Fruit fly (Drosophila melanogaster) whole organism, embryonic: ENCODE results near the gene CG13920.

Source experiments
- Atf-2 ChIP-seq: fragments of 200-800 bp; sonication (Bioruptor generic); optimal IDR thresholded peaks from 2 replicates; lab custom pipeline; 2016; ENCODE audit warnings: missing biosample characterization, missing genetic modification characterization
- B-H1 ChIP-seq: fragments of 200-800 bp; sonication (Bioruptor generic); IDR thresholded peaks from 3 replicates; pipeline ENCODE4 v1.3.6; 2022; ENCODE audit warnings: missing biosample characterization, missing genetic modification characterization
- Blimp-1 ChIP-seq: fragments of 200-800 bp; sonication (Bioruptor generic); optimal IDR thresholded peaks from 3 replicates; lab custom pipeline; 2018; ENCODE audit warnings: missing biosample characterization, missing genetic modification characterization, mild to moderate bottlenecking, moderate library complexity, missing genetic modification reagents
- CG10147 ChIP-seq: fragments of 200-800 bp; sonication (Bioruptor generic); optimal IDR thresholded peaks from 2 replicates; lab custom pipeline; 2019; ENCODE audit warnings: missing biosample characterization, mild to moderate bottlenecking, missing genetic modification characterization, moderate library complexity
- CG10543 ChIP-seq: fragments of 200-800 bp; sonication (Bioruptor generic); optimal IDR thresholded peaks from 3 replicates; lab custom pipeline; 2017; ENCODE audit warnings: missing biosample characterization, mild to moderate bottlenecking, missing genetic modification characterization, moderate library complexity
- CG11560 ChIP-seq: fragments of 200-800 bp; sonication (Bioruptor generic); IDR thresholded peaks from 3 replicates; pipeline ENCODE4 v1.3.6; 2022; ENCODE audit warnings: missing biosample characterization, missing genetic modification characterization
- CG12219 ChIP-seq: fragments of 200-800 bp; sonication (Bioruptor generic); optimal IDR thresholded peaks from 3 replicates; lab custom pipeline; 2018; ENCODE audit warnings: missing biosample characterization, mild to moderate bottlenecking, missing genetic modification characterization
- CG12391 ChIP-seq: fragments of 200-800 bp; sonication (Bioruptor generic); optimal IDR thresholded peaks from 3 replicates; lab custom pipeline; 2018; ENCODE audit warnings: missing biosample characterization, mild to moderate bottlenecking, missing genetic modification characterization, moderate library complexity
- CG12744 ChIP-seq: fragments of 200-800 bp; sonication (Bioruptor generic); optimal IDR thresholded peaks from 2 replicates; lab custom pipeline; 2016; ENCODE audit warnings: missing biosample characterization, missing genetic modification characterization
- CG12769 ChIP-seq: fragments of 200-800 bp; sonication (Bioruptor generic); optimal IDR thresholded peaks from 2 replicates; lab custom pipeline; 2019; ENCODE audit warnings: missing biosample characterization, mild to moderate bottlenecking, missing genetic modification characterization, moderate library complexity
- CG13624 ChIP-seq: fragments of 200-800 bp; sonication (Bioruptor generic); optimal IDR thresholded peaks from 2 replicates; lab custom pipeline; 2016; ENCODE audit warnings: missing biosample characterization, missing genetic modification characterization
- CG14860 ChIP-seq: fragments of 200-800 bp; sonication (Bioruptor generic); IDR thresholded peaks from 3 replicates; pipeline ENCODE4 v1.3.6; 2022; ENCODE audit warnings: missing biosample characterization, missing genetic modification characterization; ENCODE audit not compliant: partially characterized antibody
- CG1529 ChIP-seq: fragments of 200-800 bp; sonication (Bioruptor generic); optimal IDR thresholded peaks from 3 replicates; lab custom pipeline; 2018; ENCODE audit warnings: missing biosample characterization, missing genetic modification characterization
- CG15514 ChIP-seq: fragments of 200-800 bp; sonication (Bioruptor generic); optimal IDR thresholded peaks from 3 replicates; lab custom pipeline; 2017; ENCODE audit warnings: missing biosample characterization, missing genetic modification characterization, mild to moderate bottlenecking, moderate library complexity, missing genetic modification reagents
- CG15601 ChIP-seq: fragments of 200-800 bp; sonication (Bioruptor generic); optimal IDR thresholded peaks from 3 replicates; lab custom pipeline; 2019; ENCODE audit warnings: missing biosample characterization, mild to moderate bottlenecking, missing genetic modification characterization, moderate library complexity
- CG17568 ChIP-seq: fragments of 200-800 bp; sonication (Bioruptor generic); optimal IDR thresholded peaks from 2 replicates; lab custom pipeline; 2018; ENCODE audit warnings: missing biosample characterization, mild to moderate bottlenecking, missing genetic modification characterization, moderate library complexity
- CG18262 ChIP-seq: fragments of 200-800 bp; optimal IDR thresholded peaks from 3 replicates; lab custom pipeline; 2019; ENCODE audit warnings: missing biosample characterization, mild to moderate bottlenecking, missing genetic modification characterization, moderate library complexity
- CG18599 ChIP-seq: fragments of 200-800 bp; sonication (Bioruptor generic); optimal IDR thresholded peaks from 3 replicates; lab custom pipeline; 2017; ENCODE audit warnings: missing biosample characterization, missing genetic modification characterization, mild to moderate bottlenecking, moderate library complexity, missing genetic modification reagents
- CG30020 ChIP-seq: fragments of 200-800 bp; optimal IDR thresholded peaks from 2 replicates; lab custom pipeline; 2019; ENCODE audit warnings: missing biosample characterization, mild to moderate bottlenecking, missing genetic modification characterization, moderate library complexity
- CG31365 ChIP-seq: fragments of 200-800 bp; sonication (Bioruptor generic); optimal IDR thresholded peaks from 2 replicates; lab custom pipeline; 2018; ENCODE audit warnings: missing biosample characterization, mild to moderate bottlenecking, missing genetic modification characterization
- CG3838 ChIP-seq: fragments of 200-800 bp; sonication (Bioruptor generic); optimal IDR thresholded peaks from 3 replicates; lab custom pipeline; 2016; ENCODE audit warnings: missing biosample characterization, missing genetic modification characterization
- CG5245 ChIP-seq: fragments of 200-800 bp; sonication (Bioruptor generic); optimal IDR thresholded peaks from 3 replicates; lab custom pipeline; 2016; ENCODE audit warnings: missing biosample characterization, missing genetic modification characterization
- CG6765 ChIP-seq: fragments of 200-800 bp; sonication (Bioruptor generic); optimal IDR thresholded peaks from 3 replicates; lab custom pipeline; 2017; ENCODE audit warnings: missing biosample characterization, mild to moderate bottlenecking, missing genetic modification characterization
- CG6813 ChIP-seq: fragments of 200-800 bp; sonication (Bioruptor generic); optimal IDR thresholded peaks from 2 replicates; lab custom pipeline; 2017; ENCODE audit warnings: missing biosample characterization, missing genetic modification characterization, mild to moderate bottlenecking, moderate library complexity, missing genetic modification reagents
- CG7839 ChIP-seq: fragments of 200-800 bp; sonication (Bioruptor generic); optimal IDR thresholded peaks from 3 replicates; lab custom pipeline; 2018; ENCODE audit warnings: missing biosample characterization, mild to moderate bottlenecking, missing genetic modification characterization, moderate library complexity
- CG8944 ChIP-seq: fragments of 200-800 bp; sonication (Bioruptor generic); optimal IDR thresholded peaks from 3 replicates; lab custom pipeline; 2016; ENCODE audit warnings: missing biosample characterization, missing genetic modification characterization
- CoRest ChIP-seq: fragments of 200-800 bp; sonication (Bioruptor generic); optimal IDR thresholded peaks from 3 replicates; lab custom pipeline; 2018; ENCODE audit warnings: missing biosample characterization, mild to moderate bottlenecking, missing genetic modification characterization, moderate library complexity
- D19A ChIP-seq: fragments of 200-800 bp; optimal IDR thresholded peaks from 3 replicates; lab custom pipeline; 2019; ENCODE audit warnings: missing biosample characterization, mild to moderate bottlenecking, missing genetic modification characterization, moderate library complexity
- H2.0 ChIP-seq: fragments of 200-800 bp; sonication (Bioruptor generic); IDR thresholded peaks from 2 replicates; pipeline ENCODE4 v1.3.6; 2022; ENCODE audit warnings: missing biosample characterization, missing genetic modification characterization
- HLH4C ChIP-seq: fragments of 200-800 bp; sonication (Bioruptor generic); IDR thresholded peaks from 3 replicates; pipeline ENCODE4 v1.3.6; 2022; ENCODE audit warnings: missing biosample characterization, missing genetic modification characterization; ENCODE audit not compliant: partially characterized antibody
- Hsf ChIP-seq: fragments of 200-800 bp; sonication (Bioruptor generic); optimal IDR thresholded peaks from 3 replicates; lab custom pipeline; 2016; ENCODE audit warnings: missing biosample characterization, missing genetic modification characterization
- Lpt ChIP-seq: fragments of >200 bp; optimal IDR thresholded peaks from 2 replicates; lab custom pipeline; 2018; ENCODE audit warnings: missing biosample characterization, missing genetic modification characterization
- NFAT ChIP-seq: fragments of 200-800 bp; sonication (Bioruptor generic); IDR thresholded peaks from 2 replicates; pipeline ENCODE4 v1.3.6; 2022; ENCODE audit warnings: missing biosample characterization, missing genetic modification characterization
- Sox100B ChIP-seq: fragments of 200-800 bp; sonication (Bioruptor generic); optimal IDR thresholded peaks from 3 replicates; lab custom pipeline; 2018; ENCODE audit warnings: missing biosample characterization, mild to moderate bottlenecking, missing genetic modification characterization
- ash1 ChIP-seq: fragments of 200-800 bp; sonication (Bioruptor generic); optimal IDR thresholded peaks from 2 replicates; lab custom pipeline; 2018; ENCODE audit warnings: missing biosample characterization, mild to moderate bottlenecking, missing genetic modification characterization
- bcd ChIP-seq: fragments of 200-800 bp; sonication (Bioruptor generic); optimal IDR thresholded peaks from 2 replicates; lab custom pipeline; 2017; ENCODE audit warnings: missing biosample characterization, mild to moderate bottlenecking, missing genetic modification characterization
- dati ChIP-seq: fragments of 200-800 bp; sonication (Bioruptor generic); IDR thresholded peaks from 2 replicates; pipeline ENCODE4 v1.3.6; 2022; ENCODE audit warnings: missing biosample characterization, missing genetic modification characterization
- dysf ChIP-seq: fragments of 200-800 bp; sonication (Bioruptor generic); IDR thresholded peaks from 3 replicates; pipeline ENCODE4 v1.3.6; 2022; ENCODE audit warnings: missing biosample characterization, missing genetic modification characterization
- fd102C ChIP-seq: fragments of 200-800 bp; sonication (Bioruptor generic); optimal IDR thresholded peaks from 2 replicates; lab custom pipeline; 2018; ENCODE audit warnings: missing biosample characterization, mild to moderate bottlenecking, missing genetic modification characterization, moderate library complexity
- grau ChIP-seq: fragments of 200-800 bp; optimal IDR thresholded peaks from 3 replicates; lab custom pipeline; 2019; ENCODE audit warnings: missing biosample characterization, mild to moderate bottlenecking, missing genetic modification characterization, moderate library complexity
- hbn ChIP-seq: fragments of 200-800 bp; sonication (Bioruptor generic); IDR thresholded peaks from 2 replicates; pipeline ENCODE4 v1.3.6; 2022; ENCODE audit warnings: missing biosample characterization, missing genetic modification characterization; ENCODE audit not compliant: partially characterized antibody
- jing ChIP-seq: fragments of 200-800 bp; sonication (Bioruptor generic); optimal IDR thresholded peaks from 2 replicates; lab custom pipeline; 2018; ENCODE audit warnings: missing biosample characterization, mild to moderate bottlenecking, missing genetic modification characterization
- jumu ChIP-seq: fragments of 200-800 bp; sonication (Bioruptor generic); optimal IDR thresholded peaks from 3 replicates; lab custom pipeline; 2016; ENCODE audit warnings: missing biosample characterization, missing genetic modification characterization
- mld ChIP-seq: fragments of 200-800 bp; sonication (Bioruptor generic); IDR thresholded peaks from 3 replicates; pipeline ENCODE4 v1.3.6; 2022; ENCODE audit warnings: missing biosample characterization, missing genetic modification characterization; ENCODE audit not compliant: partially characterized antibody
- nau ChIP-seq: fragments of 200-800 bp; sonication (Bioruptor generic); optimal IDR thresholded peaks from 3 replicates; lab custom pipeline; 2017; ENCODE audit warnings: missing biosample characterization, mild to moderate bottlenecking, missing genetic modification characterization, missing genetic modification reagents
- stc ChIP-seq: fragments of 200-800 bp; sonication (Bioruptor generic); IDR thresholded peaks from 2 replicates; pipeline ENCODE4 v1.3.6; 2022; ENCODE audit warnings: missing biosample characterization, missing genetic modification characterization
- sug ChIP-seq: fragments of 200-800 bp; optimal IDR thresholded peaks from 2 replicates; lab custom pipeline; 2019; ENCODE audit warnings: missing biosample characterization, mild to moderate bottlenecking, missing genetic modification characterization, moderate library complexity
- tx ChIP-seq: fragments of 200-800 bp; sonication (Bioruptor generic); optimal IDR thresholded peaks from 2 replicates; lab custom pipeline; 2016; ENCODE audit warnings: missing biosample characterization, missing genetic modification characterization
- vfl ChIP-seq: fragments of 200-800 bp; sonication (Bioruptor generic); optimal IDR thresholded peaks from 2 replicates; lab custom pipeline; 2016; ENCODE audit warnings: missing biosample characterization, missing genetic modification characterization
- yki ChIP-seq: fragments of >200 bp; optimal IDR thresholded peaks from 3 replicates; lab custom pipeline; 2018

CG13920 gene

DNA sequence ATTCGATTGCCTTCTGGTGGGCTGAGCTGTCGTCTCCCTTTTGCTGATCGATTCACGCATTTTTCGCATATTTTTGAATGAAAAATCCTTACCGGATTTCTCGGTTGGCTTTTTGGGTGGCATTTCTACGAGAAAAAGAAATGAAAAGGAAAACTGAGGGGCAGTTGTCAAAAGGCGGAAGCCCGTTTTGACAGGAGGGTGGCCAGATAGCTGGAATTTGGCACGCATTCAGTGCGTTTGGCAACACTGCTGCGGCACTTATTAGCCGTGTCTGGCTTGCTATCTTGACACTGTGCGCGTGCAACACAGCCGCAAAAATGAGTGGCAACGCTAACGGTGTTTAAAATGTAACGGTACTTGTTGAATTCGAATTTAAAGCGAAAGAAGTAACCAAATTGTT is 19.8 kb downstream of the CG13920 start, which contains the start of gene RpL23A (continued):
- TF ChIP-seq CoRest (peak; percentile 92), CG18262 (peak; percentile 82), CG12219 (GFP tag; lab: Kevin White, UChicago) (peak; percentile 88), CG6765 (GFP tag; lab: Kevin White, UChicago) (peak; percentile 96), Sox100B (GFP tag; lab: Kevin White, UChicago) (no peak), HLH4C (GFP tag; lab: Robert Waterston, UW) (no peak), CG31365 (tag; lab: Kevin White, UChicago) (peak; percentile 81), CG15601 (tag; lab: Kevin White, UChicago) (peak; percentile 95), CG14860 (GFP tag; lab: Robert Waterston, UW) (no peak), stc (GFP tag; lab: Robert Waterston, UW) (peak; percentile 91), CG12769 (tag; lab: Kevin White, UChicago) (peak; percentile 96), mld (no peak), ash1 (GFP tag; lab: Kevin White, UChicago) (peak; percentile 98), CG5245 (GFP tag; lab: Kevin White, UChicago) (peak; percentile 87), CG17568 (GFP tag; lab: Kevin White, UChicago) (no peak), sug (peak; percentile 93), dysf (peak; percentile 94), NFAT (peak; percentile 97), nau (peak; percentile 94), CG7839 (tag; lab: Kevin White, UChicago) (peak; percentile 91), CG3838 (GFP tag; lab: Kevin White, UChicago) (peak; percentile 84), D19A (tag; lab: Kevin White, UChicago) (peak; percentile 63), CG12391 (tag; lab: Kevin White, UChicago) (peak; percentile 95), yki (no peak), CG10543 (GFP tag; lab: Kevin White, UChicago) (peak; percentile 97), CG11560 (tag; lab: Robert Waterston, UW) (peak; percentile 88), CG13624 (GFP tag; lab: Kevin White, UChicago) (peak; percentile 98), B-H1 (peak; percentile 86), bcd (GFP tag; lab: Kevin White, UChicago) (peak; percentile 99), tx (peak; percentile 92), CG6813 (GFP tag; lab: Kevin White, UChicago) (peak; percentile 96), CG30020 (tag; lab: Kevin White, UChicago) (peak; percentile 82), CG12744 (peak; percentile 95), CG18599 (GFP tag; lab: Kevin White, UChicago) (peak; percentile 97), CG1529 (GFP tag; lab: Kevin White, UChicago) (peak; percentile 80), dati (peak; percentile 87), H2.0 (peak; percentile 92), Hsf (GFP tag; lab: Kevin White, UChicago) (peak; percentile 96), grau (peak; percentile 88), CG15514 (GFP tag; lab: Kevin White, UChicago) (peak; percentile 96), CG8944 (GFP tag; lab: Kevin White, UChicago) (peak; percentile 96), jumu (GFP tag; lab: Kevin White, UChicago) (peak; percentile 96), jing (GFP tag; lab: Kevin White, UChicago) (peak; percentile 89), hbn (GFP tag; lab: Robert Waterston, UW) (no peak), vfl (peak; percentile 94), CG10147 (GFP tag; lab: Kevin White, UChicago) (peak; percentile 89), Blimp-1 (GFP tag; lab: Kevin White, UChicago) (peak; percentile 90), fd102C (peak; percentile 93), Atf-2 (peak; percentile 93), Lpt (GFP tag; lab: Kevin White, UChicago) (no peak)
